Fruit fly (Drosophila melanogaster): ENCODE measurements around the gene CG18477.
"Not testable (repeated sequence)": the region's sequence is repeated elsewhere in the genome, so short reads cannot be mapped to it uniquely, and the experiment has no call there.

DNA sequence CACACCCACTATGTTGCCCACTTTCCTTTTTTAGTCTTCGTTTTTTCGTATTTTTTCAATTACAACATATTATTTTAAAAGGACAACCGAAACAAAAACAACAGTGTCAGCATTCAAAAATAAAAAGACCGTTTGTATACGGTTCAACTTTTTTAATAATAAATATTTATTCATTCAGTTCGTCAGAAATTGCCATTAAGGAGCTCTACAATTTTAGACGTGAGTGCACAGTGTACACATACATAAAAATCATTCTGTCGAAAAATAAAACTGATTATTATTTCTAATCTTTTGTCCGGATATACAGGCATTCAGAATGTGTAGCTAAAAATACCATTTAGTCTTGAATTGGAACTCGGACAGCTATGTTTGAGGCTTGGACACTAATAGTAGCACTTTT is 9.0 kb downstream of the CG18477 start, which contains the start of gene CG18478:
- TF ChIP-seq cad (GFP tag; optimal IDR thresholded peaks at IDR 0.05); Sin3A (optimal IDR thresholded peaks at IDR 0.05); CG32767 (GFP tag; IDR thresholded peaks at IDR 0.05); tll (GFP tag; optimal IDR thresholded peaks at IDR 0.05); fru (optimal IDR thresholded peaks at IDR 0.05): not testable (repeated sequence)

Data from whole organism, embryonic.